Worm (Caenorhabditis elegans): ENCODE measurements around the gene sre-16.

DNA sequence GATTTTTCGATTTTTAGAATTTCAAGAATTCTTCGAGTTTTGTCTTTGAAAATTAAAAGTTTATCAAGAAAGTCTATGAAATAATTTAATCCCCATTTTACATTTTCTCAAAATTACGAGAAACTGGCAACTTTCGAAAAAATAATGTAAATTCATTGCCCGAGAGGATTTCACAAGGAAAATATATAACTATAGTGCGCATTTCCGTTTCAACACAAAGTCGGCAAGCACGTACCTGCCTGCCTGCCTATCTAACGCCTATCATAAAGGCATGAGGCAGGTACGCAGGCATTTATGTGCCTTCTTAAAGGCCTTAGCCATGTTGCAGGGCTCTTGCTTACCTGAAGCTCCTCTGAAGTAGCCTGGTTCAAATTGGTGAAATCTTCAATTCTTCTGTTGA, 23.1 kb downstream of the sre-16 start:
- TF ChIP-seq blmp-1 (tag; optimal IDR thresholded peaks at IDR 0.05) (no peak), ham-2 (GFP tag; optimal IDR thresholded peaks at IDR 0.05) (no peak), snpc-4 (tag; optimal IDR thresholded peaks at IDR 0.05) (no peak), nhr-237 (tag; optimal IDR thresholded peaks at IDR 0.05) (no peak)

Measured in whole organism, mixed stage, embryonic.